Fruit fly (Drosophila melanogaster) whole organism, adult: ENCODE data around the gene Cpr97Ea.

ENCODE experiments used
- CG14711 ChIP-seq: fragments of 200-800 bp; sonication (Bioruptor generic); optimal IDR thresholded peaks from 2 replicates; lab custom pipeline; 2018; ENCODE audit warnings: missing biosample characterization, mild to moderate bottlenecking, missing genetic modification characterization, moderate library complexity
- CG5204 ChIP-seq: fragments of 200-800 bp; sonication (Bioruptor generic); optimal IDR thresholded peaks from 2 replicates; lab custom pipeline; 2016; ENCODE audit warnings: missing biosample characterization, missing genetic modification characterization
- Clk ChIP-seq: fragments of 200-800 bp; sonication (Bioruptor generic); optimal IDR thresholded peaks from 2 replicates; lab custom pipeline; 2017; ENCODE audit warnings: missing biosample characterization, missing genetic modification characterization
- Hr96 ChIP-seq: fragments of 200-800 bp; sonication (Bioruptor generic); optimal IDR thresholded peaks from 2 replicates; lab custom pipeline; 2016; ENCODE audit warnings: missing biosample characterization, missing genetic modification characterization
- cic ChIP-seq: fragments of 200-800 bp; sonication (Bioruptor generic); optimal IDR thresholded peaks from 2 replicates; lab custom pipeline; 2017; ENCODE audit warnings: missing biosample characterization, mild to moderate bottlenecking, missing genetic modification characterization, moderate library complexity
- cnc ChIP-seq, 2 experiments: fragments of >200 bp; optimal IDR thresholded peaks; 2 replicates each; lab custom pipeline; 2017
- kay ChIP-seq: fragments of 200-800 bp; sonication (Bioruptor generic); peaks from one replicate; lab custom pipeline; 2016; ENCODE audit warnings: missing biosample characterization, missing genetic modification characterization, borderline replicate concordance
- ovo ChIP-seq: fragments of 200-800 bp; sonication (Bioruptor generic); optimal IDR thresholded peaks from 2 replicates; lab custom pipeline; 2016; ENCODE audit warnings: missing biosample characterization, missing genetic modification characterization
- pad ChIP-seq: fragments of 200-800 bp; sonication (Bioruptor generic); optimal IDR thresholded peaks from 3 replicates; lab custom pipeline; 2017; ENCODE audit warnings: missing biosample characterization, missing genetic modification characterization, mild to moderate bottlenecking, moderate library complexity, missing genetic modification reagents
- tj ChIP-seq: fragments of 200-800 bp; sonication (Bioruptor generic); optimal IDR thresholded peaks from 3 replicates; lab custom pipeline; 2017; ENCODE audit warnings: missing biosample characterization, mild to moderate bottlenecking, missing genetic modification characterization, moderate library complexity

DNA sequence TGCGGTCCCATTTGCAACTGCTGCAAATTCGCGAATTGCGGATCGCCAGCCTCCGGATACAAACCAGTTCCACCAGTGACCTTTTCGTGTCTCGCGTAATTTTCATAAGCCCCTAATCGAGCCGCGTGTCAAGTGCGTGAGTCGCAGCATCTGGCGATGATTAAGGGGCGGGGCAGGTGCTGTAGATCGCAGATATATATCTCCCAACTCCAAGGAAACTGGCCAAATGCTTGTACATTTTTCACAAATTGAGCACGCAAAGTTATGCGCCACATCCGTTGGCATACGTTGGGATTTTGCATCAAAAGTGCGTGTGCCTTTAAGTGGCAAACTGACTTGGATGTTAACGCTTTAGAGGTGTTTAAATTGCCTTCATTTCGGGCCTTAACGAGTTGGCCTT is 47.5 kb downstream of the Cpr97Ea start:
- TF ChIP-seq tj (GFP tag; lab: Kevin White, UChicago) = no peak
- no peak for TF ChIP-seq Clk (GFP tag; lab: Kevin White, UChicago)
- TF ChIP-seq cic (GFP tag; lab: Kevin White, UChicago) = no peak
- TF ChIP-seq CG14711 (tag; lab: Kevin White, UChicago) = no peak
- TF ChIP-seq kay (GFP tag; lab: Kevin White, UChicago) = no peak
- TF ChIP-seq cnc (optimal IDR thresholded peaks at IDR 0.05; lab: Kevin White, UChicago) = no peak
- TF ChIP-seq pad (GFP tag; lab: Kevin White, UChicago) = no peak
- no peak for TF ChIP-seq ovo
- no peak for TF ChIP-seq Hr96 (GFP tag; lab: Kevin White, UChicago)
- TF ChIP-seq CG5204 = no peak
